Worm (Caenorhabditis elegans) whole organism, L2 larva: Measurements from ENCODE around the gene ttll-4.

Source experiments
- C34F6.9 ChIP-seq: fragments of 150-350 bp; optimal IDR thresholded peaks from 2 replicates; lab custom pipeline; 2014; ENCODE audit warnings: missing biosample characterization, missing genetic modification characterization
- F13H6.1 ChIP-seq: sonication (generic microtip); optimal IDR thresholded peaks from 2 replicates; lab custom pipeline; 2016; ENCODE audit warnings: missing genetic modification characterization, missing compliant biosample characterization
- R02D3.7 ChIP-seq: fragments of 150-350 bp; optimal IDR thresholded peaks from 2 replicates; lab custom pipeline; 2014; ENCODE audit warnings: missing biosample characterization, missing genetic modification characterization
- Y55F3AM.14 ChIP-seq: fragments of 200-800 bp; sonication (Bioruptor generic); optimal IDR thresholded peaks from 2 replicates; lab custom pipeline; 2018; ENCODE audit warnings: mild to moderate bottlenecking, missing genetic modification characterization, missing compliant biosample characterization
- ZK546.5 ChIP-seq: sonication (generic microtip); optimal IDR thresholded peaks from 2 replicates; lab custom pipeline; 2017; ENCODE audit warnings: missing biosample characterization, missing genetic modification characterization
- alr-1 ChIP-seq: fragments of 150-350 bp; optimal IDR thresholded peaks from 2 replicates; lab custom pipeline; 2014; ENCODE audit warnings: missing biosample characterization, missing genetic modification characterization
- aly-2 ChIP-seq: fragments of 150-350 bp; optimal IDR thresholded peaks from 2 replicates; lab custom pipeline; 2014; ENCODE audit warnings: missing biosample characterization, missing genetic modification characterization
- ama-1 ChIP-seq: fragments of 150-350 bp; optimal IDR thresholded peaks from 2 replicates; lab custom pipeline; 2018; ENCODE audit warnings: inconsistent platforms
- blmp-1 ChIP-seq: sonication (generic microtip); optimal IDR thresholded peaks from 2 replicates; lab custom pipeline; 2017; ENCODE audit warnings: missing genetic modification characterization, mild to moderate bottlenecking, missing compliant biosample characterization, antibody characterized with exemption, moderate library complexity; ENCODE audit not compliant: insufficient read depth
- ceh-16 ChIP-seq: fragments of 150-350 bp; optimal IDR thresholded peaks from 2 replicates; lab custom pipeline; 2014; ENCODE audit warnings: missing biosample characterization, missing genetic modification characterization
- ceh-82 ChIP-seq: fragments of 150-350 bp; optimal IDR thresholded peaks from 2 replicates; lab custom pipeline; 2014; ENCODE audit warnings: missing biosample characterization, missing genetic modification characterization
- crh-2 ChIP-seq: sonication (generic microtip); optimal IDR thresholded peaks from 2 replicates; lab custom pipeline; 2017; ENCODE audit warnings: missing biosample characterization, missing genetic modification characterization
- egl-27 ChIP-seq: sonication (generic microtip); optimal IDR thresholded peaks from 3 replicates; lab custom pipeline; 2017; ENCODE audit warnings: missing biosample characterization, missing genetic modification reagents, missing genetic modification characterization
- elt-1 ChIP-seq: fragments of 150-350 bp; optimal IDR thresholded peaks from 2 replicates; lab custom pipeline; 2014; ENCODE audit warnings: missing biosample characterization, missing genetic modification characterization
- elt-3 ChIP-seq: sonication (generic microtip); optimal IDR thresholded peaks from 2 replicates; lab custom pipeline; 2017; ENCODE audit warnings: missing biosample characterization, missing genetic modification characterization
- fos-1 ChIP-seq: fragments of 150-350 bp; optimal IDR thresholded peaks from 2 replicates; lab custom pipeline; 2014; ENCODE audit warnings: missing biosample characterization, missing genetic modification characterization
- gmeb-1 ChIP-seq: fragments of 150-350 bp; optimal IDR thresholded peaks from 2 replicates; lab custom pipeline; 2014; ENCODE audit warnings: missing biosample characterization, missing genetic modification characterization
- lin-13 ChIP-seq: fragments of 150-350 bp; optimal IDR thresholded peaks from 2 replicates; lab custom pipeline; 2014; ENCODE audit warnings: missing biosample characterization, missing genetic modification reagents, missing genetic modification characterization
- lin-39 ChIP-seq: fragments of 150-350 bp; optimal IDR thresholded peaks from 2 replicates; lab custom pipeline; 2014; ENCODE audit warnings: missing biosample characterization, missing genetic modification reagents, missing genetic modification characterization
- lsy-2 ChIP-seq, 2 experiments: fragments of 150-350 bp in 1 of 2; sonication (generic microtip) in 1 of 2; optimal IDR thresholded peaks; 2 replicates each; lab custom pipeline; 2014 to 2017; ENCODE audit warnings: missing biosample characterization in 2 of 2, missing genetic modification characterization in 2 of 2
- mdl-1 ChIP-seq, 2 experiments: fragments of 150-350 bp in 1 of 2; sonication (generic microtip) in 1 of 2; optimal IDR thresholded peaks; 2 replicates each; lab custom pipeline; 2017; ENCODE audit warnings: missing biosample characterization in 2 of 2, missing genetic modification characterization in 2 of 2
- nhr-10 ChIP-seq: sonication (generic microtip); optimal IDR thresholded peaks from 2 replicates; lab custom pipeline; 2017; ENCODE audit warnings: missing biosample characterization, missing genetic modification characterization
- nhr-11 ChIP-seq: fragments of 150-350 bp; optimal IDR thresholded peaks from 2 replicates; lab custom pipeline; 2014; ENCODE audit warnings: missing biosample characterization, missing genetic modification characterization
- nhr-12 ChIP-seq: fragments of 150-350 bp; optimal IDR thresholded peaks from 2 replicates; lab custom pipeline; 2014; ENCODE audit warnings: missing biosample characterization, missing genetic modification characterization
- nhr-129 ChIP-seq: fragments of 150-350 bp; optimal IDR thresholded peaks from 2 replicates; lab custom pipeline; 2014; ENCODE audit warnings: missing biosample characterization, missing genetic modification characterization
- nhr-21 ChIP-seq: fragments of 150-350 bp; optimal IDR thresholded peaks from 2 replicates; lab custom pipeline; 2014; ENCODE audit warnings: missing biosample characterization, missing genetic modification characterization
- nhr-237 ChIP-seq: fragments of 150-350 bp; optimal IDR thresholded peaks from 2 replicates; lab custom pipeline; 2014; ENCODE audit warnings: missing biosample characterization, missing genetic modification characterization
- nhr-25 ChIP-seq: fragments of 150-350 bp; sonication (generic microtip); optimal IDR thresholded peaks from 3 replicates; lab custom pipeline; 2014; ENCODE audit warnings: missing biosample characterization, missing genetic modification characterization
- nhr-77 ChIP-seq: fragments of 150-350 bp; optimal IDR thresholded peaks from 2 replicates; lab custom pipeline; 2014; ENCODE audit warnings: missing biosample characterization, missing genetic modification characterization
- sem-4 ChIP-seq: fragments of 150-350 bp; optimal IDR thresholded peaks from 2 replicates; lab custom pipeline; 2014; ENCODE audit warnings: missing biosample characterization, missing genetic modification reagents, missing genetic modification characterization
- skn-1 ChIP-seq: sonication (generic microtip); optimal IDR thresholded peaks from 2 replicates; lab custom pipeline; 2017; ENCODE audit warnings: missing biosample characterization, missing genetic modification characterization
- sma-9 ChIP-seq, 2 experiments: fragments of 150-350 bp in 1 of 2; sonication (generic microtip) in 1 of 2; optimal IDR thresholded peaks; 2 replicates each; lab custom pipeline; 2014 to 2016; ENCODE audit warnings: missing genetic modification characterization in 2 of 2, mild to moderate bottlenecking in 1 of 2, missing biosample characterization in 1 of 2, missing compliant biosample characterization in 1 of 2, missing genetic modification reagents in 1 of 2, moderate library complexity in 1 of 2
- snpc-4 ChIP-seq: fragments of 150-350 bp; optimal IDR thresholded peaks from 2 replicates; lab custom pipeline; 2014; ENCODE audit warnings: missing biosample characterization, missing genetic modification characterization
- unc-39 ChIP-seq: fragments of 150-350 bp; optimal IDR thresholded peaks from 2 replicates; lab custom pipeline; 2014; ENCODE audit warnings: missing biosample characterization, missing genetic modification characterization
- unc-55 ChIP-seq: fragments of 150-350 bp; sonication (generic microtip); optimal IDR thresholded peaks from 3 replicates; lab custom pipeline; 2014; ENCODE audit warnings: missing biosample characterization, missing genetic modification reagents, missing genetic modification characterization
- unc-62 ChIP-seq: fragments of 150-350 bp; optimal IDR thresholded peaks from 2 replicates; lab custom pipeline; 2014; ENCODE audit warnings: missing biosample characterization, missing genetic modification reagents, missing genetic modification characterization
- ztf-1 ChIP-seq: fragments of 200-800 bp; sonication (Bioruptor generic); conservative IDR thresholded peaks from 2 replicates; pipeline ENCODE4 v1.3.6; 2022; ENCODE audit warnings: missing genetic modification characterization, missing compliant biosample characterization
- ztf-11 ChIP-seq: sonication (generic microtip); optimal IDR thresholded peaks from 2 replicates; lab custom pipeline; 2017; ENCODE audit warnings: missing biosample characterization, missing genetic modification characterization

The ttll-4 gene

DNA sequence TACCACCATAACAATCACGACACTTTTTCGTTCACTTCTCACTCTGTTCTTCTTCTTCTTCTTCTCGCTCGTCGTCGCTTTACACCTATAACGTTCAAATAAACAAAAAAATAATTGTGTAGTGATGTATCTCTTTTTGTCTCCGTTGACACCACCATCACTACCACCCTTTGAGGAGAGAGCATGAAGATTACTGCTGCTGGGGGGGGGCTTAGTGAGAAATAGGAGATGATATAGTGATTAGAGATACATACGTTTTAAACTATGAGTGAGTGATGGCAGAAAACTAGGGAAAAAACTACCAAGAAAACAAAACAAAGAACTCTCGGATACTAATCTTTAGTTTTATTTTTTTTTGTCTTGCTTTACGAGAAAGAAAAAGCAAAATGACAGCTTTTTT, 2.4 kb downstream of the ttll-4 start:
- TF ChIP-seq unc-39 (tag; lab: Kevin White, UChicago) (no peak), snpc-4 (tag; lab: Kevin White, UChicago) (no peak), lsy-2 (tag; optimal IDR thresholded peaks at IDR 0.05; lab: Kevin White, UChicago) (peak in 1 of 2 experiments; percentile 34), elt-3 (tag; lab: Kevin White, UChicago) (no peak), sma-9 (GFP tag; optimal IDR thresholded peaks at IDR 0.05; lab: Kevin White, UChicago) (peak; percentile 35), sma-9 (tag; optimal IDR thresholded peaks at IDR 0.05; lab: Kevin White, UChicago) (no peak), nhr-129 (tag; lab: Kevin White, UChicago) (peak; percentile 19), unc-55 (GFP tag; lab: Kevin White, UChicago) (peak; percentile 26)

- TF ChIP-seq nhr-11 (tag; lab: Kevin White, UChicago) (no peak), sma-9 (GFP tag; optimal IDR thresholded peaks at IDR 0.05; lab: Kevin White, UChicago) (no peak), sma-9 (tag; optimal IDR thresholded peaks at IDR 0.05; lab: Kevin White, UChicago) (no peak), ZK546.5 (tag; lab: Kevin White, UChicago) (no peak), nhr-12 (tag; lab: Kevin White, UChicago) (no peak), skn-1 (tag; lab: Kevin White, UChicago) (no peak), blmp-1 (tag; lab: Kevin White, UChicago) (peak; percentile 45), unc-62 (GFP tag; lab: Kevin White, UChicago) (no peak), ztf-11 (tag; lab: Kevin White, UChicago) (no peak), gmeb-1 (peak; percentile 43), nhr-237 (tag; lab: Kevin White, UChicago) (no peak), lsy-2 (tag; optimal IDR thresholded peaks at IDR 0.05; lab: Kevin White, UChicago) (peak in 1 of 2 experiments; percentile 25), unc-55 (GFP tag; lab: Kevin White, UChicago) (no peak), crh-2 (tag; lab: Kevin White, UChicago) (peak; percentile 8), snpc-4 (tag; lab: Kevin White, UChicago) (no peak), nhr-25 (tag; lab: Kevin White, UChicago) (peak; percentile 42), fos-1 (tag; lab: Kevin White, UChicago) (peak; percentile 46), F13H6.1 (tag; lab: Kevin White, UChicago) (no peak), nhr-77 (tag; lab: Kevin White, UChicago) (no peak), nhr-10 (tag; lab: Kevin White, UChicago) (no peak), nhr-21 (tag; lab: Kevin White, UChicago) (no peak), egl-27 (tag; lab: Kevin White, UChicago) (peak; percentile 7), elt-1 (tag; lab: Kevin White, UChicago) (no peak), Y55F3AM.14 (GFP tag; lab: Kevin White, UChicago) (peak; percentile 20), ceh-82 (tag; lab: Kevin White, UChicago) (no peak), C34F6.9 (tag; lab: Kevin White, UChicago) (no peak), ztf-1 (GFP tag; lab: Robert Waterston, UW) (no peak), sem-4 (tag; lab: Kevin White, UChicago) (no peak), ceh-16 (tag; lab: Kevin White, UChicago) (no peak), lin-39 (tag; lab: Kevin White, UChicago) (no peak), alr-1 (tag; lab: Kevin White, UChicago) (no peak), aly-2 (no peak), ama-1 (lab: Kevin White, UChicago) (no peak), R02D3.7 (tag; lab: Kevin White, UChicago) (no peak), lin-13 (GFP tag; lab: Kevin White, UChicago) (no peak), mdl-1 (tag; optimal IDR thresholded peaks at IDR 0.05; lab: Kevin White, UChicago) (no peak)
These were observed 8.8 kb downstream of the ttll-4 start for ce11 chrIII:10132495-10133450.
